Worm (Caenorhabditis elegans) whole organism, midembryonic: ENCODE measurements around the gene lido-5.

Experiments used
- T22C8.4 ChIP-seq: fragments of 200-800 bp; sonication (Bioruptor generic); IDR thresholded peaks from 2 replicates; pipeline ENCODE4 v1.3.6; 2022; ENCODE audit warnings: missing genetic modification characterization, missing compliant biosample characterization
- cog-1 ChIP-seq: sonication (generic microtip); optimal IDR thresholded peaks from 2 replicates; lab custom pipeline; 2016; ENCODE audit warnings: missing genetic modification characterization, missing compliant biosample characterization
- flt-1 ChIP-seq: fragments of 200-800 bp; sonication (Bioruptor generic); IDR thresholded peaks from 2 replicates; pipeline ENCODE4 v1.3.6; 2022; ENCODE audit warnings: missing genetic modification characterization, missing compliant biosample characterization
- klf-2 ChIP-seq: fragments of 200-800 bp; sonication (Bioruptor generic); conservative IDR thresholded peaks from 2 replicates; pipeline ENCODE4 v1.3.6; 2022; ENCODE audit warnings: missing genetic modification reagents, missing genetic modification characterization, missing compliant biosample characterization
- med-1 ChIP-seq: sonication (generic microtip); optimal IDR thresholded peaks from 2 replicates; lab custom pipeline; 2017; ENCODE audit warnings: missing genetic modification characterization, mild to moderate bottlenecking, missing compliant biosample characterization, antibody characterized with exemption, missing genetic modification reagents; ENCODE audit not compliant: insufficient read depth
- ref-1 ChIP-seq: fragments of 200-800 bp; sonication (Bioruptor generic); conservative IDR thresholded peaks from 2 replicates; pipeline ENCODE4 v1.3.6; 2022; ENCODE audit warnings: missing genetic modification reagents, missing genetic modification characterization, missing compliant biosample characterization
- tab-1 ChIP-seq: fragments of 200-800 bp; sonication (Bioruptor generic); IDR thresholded peaks from 2 replicates; pipeline ENCODE4 v1.3.6; 2022; ENCODE audit warnings: missing genetic modification characterization, missing compliant biosample characterization
- ztf-23 ChIP-seq: fragments of 200-800 bp; sonication (Bioruptor generic); IDR thresholded peaks from 2 replicates; pipeline ENCODE4 v1.3.6; 2022; ENCODE audit warnings: missing genetic modification reagents, missing genetic modification characterization, missing compliant biosample characterization
- ztf-29 ChIP-seq: fragments of 200-800 bp; sonication (Bioruptor generic); IDR thresholded peaks from 2 replicates; pipeline ENCODE4 v1.3.6; 2022; ENCODE audit warnings: missing genetic modification reagents, missing genetic modification characterization, missing compliant biosample characterization

lido-5 gene

ce11 chrX:17110555-17110954 lies at the start of gene lido-5:
Gene lido-5 (minus strand): TSS chrX:17110655.
- no peak for TF ChIP-seq ztf-29
- TF ChIP-seq med-1 (GFP tag; lab: Kevin White, UChicago): no peak
- no peak for TF ChIP-seq flt-1 (GFP tag; lab: Robert Waterston, UW)
- TF ChIP-seq T22C8.4 (GFP tag; lab: Robert Waterston, UW): no peak

ce11 chrX:17157868-17158267 lies 47.4 kb upstream of the lido-5 start, which contains the start of gene npr-21:
Gene npr-21 (minus strand): TSS chrX:17157968.
- TF ChIP-seq T22C8.4 (GFP tag; lab: Robert Waterston, UW) (no peak), tab-1 (GFP tag; lab: Robert Waterston, UW) (no peak), cog-1 (tag; lab: Kevin White, UChicago) (no peak), med-1 (GFP tag; lab: Kevin White, UChicago) (no peak), ref-1 (GFP tag; lab: Robert Waterston, UW) (no peak), ztf-29 (no peak), klf-2 (GFP tag; lab: Robert Waterston, UW) (no peak), ztf-23 (no peak), flt-1 (GFP tag; lab: Robert Waterston, UW) (no peak)

ce11 chrX:17157089-17157488 lies 46.6 kb upstream of the lido-5 start:
- no peak for TF ChIP-seq ztf-29
- no peak for TF ChIP-seq T22C8.4 (GFP tag; lab: Robert Waterston, UW)
- no peak for TF ChIP-seq flt-1 (GFP tag; lab: Robert Waterston, UW)
- no peak for TF ChIP-seq klf-2 (GFP tag; lab: Robert Waterston, UW)
- no peak for TF ChIP-seq ztf-23
- TF ChIP-seq cog-1 (tag; lab: Kevin White, UChicago): no peak
- no peak for TF ChIP-seq med-1 (GFP tag; lab: Kevin White, UChicago)
- no peak for TF ChIP-seq ref-1 (GFP tag; lab: Robert Waterston, UW)
- no peak for TF ChIP-seq tab-1 (GFP tag; lab: Robert Waterston, UW)

ce11 chrX:17151160-17151711 lies 40.8 kb upstream of the lido-5 start, which contains the start of gene mdt-1.2:
Gene mdt-1.2 (plus strand): TSS chrX:17151522.
- TF ChIP-seq ztf-23 (no peak), ztf-29 (no peak), ref-1 (GFP tag; lab: Robert Waterston, UW) (no peak), cog-1 (tag; lab: Kevin White, UChicago) (peak; percentile 71), tab-1 (GFP tag; lab: Robert Waterston, UW) (0 out of 2 replicates have a peak, but pooled peaks have one; percentile 35), med-1 (GFP tag; lab: Kevin White, UChicago) (no peak), T22C8.4 (GFP tag; lab: Robert Waterston, UW) (no peak), klf-2 (GFP tag; lab: Robert Waterston, UW) (no peak), flt-1 (GFP tag; lab: Robert Waterston, UW) (peak; percentile 62; the same call in 1 of the 2 replicates)

- no peak for TF ChIP-seq med-1 (GFP tag; lab: Kevin White, UChicago)
- TF ChIP-seq ztf-23: 0 out of 2 replicates have a peak, but pooled peaks have one; percentile 38
Measured at ce11 chrX:17149877-17150490, 39.5 kb upstream of the lido-5 start, which contains the start of gene T23C6.4. Gene T23C6.4 (minus strand): TSS chrX:17149927.

ce11 chrX:17146545-17146944 lies 36.1 kb upstream of the lido-5 start:
- no peak for TF ChIP-seq T22C8.4 (GFP tag; lab: Robert Waterston, UW)
- no peak for TF ChIP-seq med-1 (GFP tag; lab: Kevin White, UChicago)
- TF ChIP-seq ztf-23: no peak
- TF ChIP-seq klf-2 (GFP tag; lab: Robert Waterston, UW): no peak
- TF ChIP-seq ref-1 (GFP tag; lab: Robert Waterston, UW): no peak
- no peak for TF ChIP-seq flt-1 (GFP tag; lab: Robert Waterston, UW)
- TF ChIP-seq ztf-29: no peak
- no peak for TF ChIP-seq cog-1 (tag; lab: Kevin White, UChicago)
- TF ChIP-seq tab-1 (GFP tag; lab: Robert Waterston, UW): no peak

- TF ChIP-seq flt-1 (GFP tag; lab: Robert Waterston, UW) (no peak), klf-2 (GFP tag; lab: Robert Waterston, UW) (no peak), med-1 (GFP tag; lab: Kevin White, UChicago) (no peak), cog-1 (tag; lab: Kevin White, UChicago) (no peak), T22C8.4 (GFP tag; lab: Robert Waterston, UW) (no peak)
Measured at ce11 chrX:17140447-17140846, 30.0 kb upstream of the lido-5 start.

- TF ChIP-seq cog-1 (tag; lab: Kevin White, UChicago): no peak
- TF ChIP-seq T22C8.4 (GFP tag; lab: Robert Waterston, UW): no peak
- TF ChIP-seq med-1 (GFP tag; lab: Kevin White, UChicago): no peak
- TF ChIP-seq ztf-23: no peak
- TF ChIP-seq ref-1 (GFP tag; lab: Robert Waterston, UW): no peak
- no peak for TF ChIP-seq flt-1 (GFP tag; lab: Robert Waterston, UW)
- no peak for TF ChIP-seq tab-1 (GFP tag; lab: Robert Waterston, UW)
- no peak for TF ChIP-seq klf-2 (GFP tag; lab: Robert Waterston, UW)
- no peak for TF ChIP-seq ztf-29
Measured at ce11 chrX:17139204-17139780, 28.8 kb upstream of the lido-5 start.

- TF ChIP-seq klf-2 (GFP tag; lab: Robert Waterston, UW): no peak
- TF ChIP-seq ztf-23: no peak
- no peak for TF ChIP-seq cog-1 (tag; lab: Kevin White, UChicago)
- no peak for TF ChIP-seq ztf-29
Measured at ce11 chrX:17138060-17138557, 27.7 kb upstream of the lido-5 start, which contains the start of gene cnp-3. Gene cnp-3 (minus strand): TSS chrX:17138110.
